Worm (Caenorhabditis elegans) whole organism, L4 larva: ENCODE results near the gene ZK856.14.

Experiments
- T20F7.1 ChIP-seq: fragments of 200-800 bp; sonication (Bioruptor generic); optimal IDR thresholded peaks from 2 replicates; lab custom pipeline; 2018; ENCODE audit warnings: mild to moderate bottlenecking, missing genetic modification characterization, missing compliant biosample characterization
- ZK546.5 ChIP-seq, 2 experiments: sonication (generic microtip); optimal IDR thresholded peaks; 2 replicates each; lab custom pipeline; 2017; ENCODE audit warnings: missing biosample characterization in 2 of 2, missing genetic modification characterization in 2 of 2
- duxl-1 ChIP-seq: sonication (generic microtip); optimal IDR thresholded peaks from 2 replicates; lab custom pipeline; 2016; ENCODE audit warnings: mild to moderate bottlenecking, missing genetic modification characterization, moderate library complexity, missing compliant biosample characterization; ENCODE audit not compliant: poor library complexity
- jun-1 ChIP-seq: fragments of 150-350 bp; optimal IDR thresholded peaks from 2 replicates; lab custom pipeline; 2014; ENCODE audit warnings: missing biosample characterization, missing genetic modification reagents, missing genetic modification characterization
- lin-13 ChIP-seq: fragments of 150-350 bp; optimal IDR thresholded peaks from 2 replicates; lab custom pipeline; 2014; ENCODE audit warnings: missing biosample characterization, missing genetic modification reagents, missing genetic modification characterization
- nhr-28 ChIP-seq: fragments of 150-350 bp; optimal IDR thresholded peaks from 2 replicates; lab custom pipeline; 2014; ENCODE audit warnings: missing biosample characterization, missing genetic modification characterization
- ztf-11 ChIP-seq: fragments of 150-350 bp; optimal IDR thresholded peaks from 2 replicates; lab custom pipeline; 2014; ENCODE audit warnings: missing biosample characterization, missing genetic modification characterization

DNA sequence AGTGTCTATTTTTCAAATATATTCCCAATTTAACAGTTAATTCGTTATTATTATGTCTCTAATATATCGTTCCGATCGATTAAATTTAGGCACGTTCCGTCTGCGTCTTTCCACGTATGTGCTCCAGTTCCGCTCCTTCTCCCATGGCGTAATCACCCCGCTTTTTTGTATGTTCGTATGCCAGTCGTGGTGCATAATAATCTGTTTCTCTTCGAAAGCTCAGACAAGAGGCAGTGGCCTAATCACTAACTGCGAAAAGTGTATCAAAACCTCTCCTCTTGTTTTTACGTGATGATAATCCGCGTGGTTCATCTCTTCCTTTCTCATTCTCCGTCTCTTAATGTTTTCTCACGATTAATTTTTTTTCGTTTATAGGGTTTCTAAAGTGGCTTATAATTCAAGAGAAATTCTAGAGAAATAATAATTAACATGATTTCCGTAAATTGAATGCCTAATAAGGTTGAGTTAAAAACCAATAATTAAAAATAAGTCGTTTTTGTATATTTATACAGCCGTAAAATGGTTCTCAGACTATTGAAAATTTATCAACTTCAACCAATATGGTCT, 30.9 kb downstream of the ZK856.14 start:
- TF ChIP-seq nhr-28 (tag; lab: Kevin White, UChicago), result peak; percentile 13
- no peak for TF ChIP-seq duxl-1 (tag; lab: Kevin White, UChicago)
- no peak for TF ChIP-seq ztf-11 (tag; lab: Kevin White, UChicago)
- no peak for TF ChIP-seq T20F7.1 (GFP tag; lab: Kevin White, UChicago)
- TF ChIP-seq jun-1 (tag; lab: Kevin White, UChicago), result no peak
- TF ChIP-seq lin-13 (GFP tag; lab: Kevin White, UChicago), result no peak
- TF ChIP-seq ZK546.5 (tag; optimal IDR thresholded peaks at IDR 0.05; lab: Kevin White, UChicago), result no peak
